Worm (Caenorhabditis elegans): ENCODE data around the gene emb-1.

- TF ChIP-seq snpc-4 (tag; optimal IDR thresholded peaks at IDR 0.05) (no peak), nhr-237 (tag; optimal IDR thresholded peaks at IDR 0.05) (no peak)
These were observed 37.1 kb upstream of the emb-1 start, which contains the start of gene tbx-2 for ce11 chrIII:5136033-5136597.

All from whole organism, L2 larva.